Worm (Caenorhabditis elegans) whole organism, late embryonic: Measurements from ENCODE around the gene K06H7.7.

ENCODE experiments used
- T23F11.4 ChIP-seq: fragments of 200-800 bp; sonication (Bioruptor generic); optimal IDR thresholded peaks from 2 replicates; lab custom pipeline; 2018; ENCODE audit warnings: mild to moderate bottlenecking, missing genetic modification characterization, missing compliant biosample characterization
- ama-1 ChIP-seq: fragments of 150-350 bp; optimal IDR thresholded peaks from 2 replicates; lab custom pipeline; 2014
- ceh-48 ChIP-seq: sonication (generic microtip); optimal IDR thresholded peaks from 2 replicates; lab custom pipeline; 2016; ENCODE audit warnings: missing genetic modification characterization, inconsistent platforms, missing compliant biosample characterization
- ceh-9 ChIP-seq: sonication (generic microtip); optimal IDR thresholded peaks from 2 replicates; lab custom pipeline; 2016; ENCODE audit warnings: mild to moderate bottlenecking, missing genetic modification characterization, inconsistent platforms, missing compliant biosample characterization
- nhr-11 ChIP-seq: fragments of 150-350 bp; optimal IDR thresholded peaks from 2 replicates; lab custom pipeline; 2014; ENCODE audit warnings: missing biosample characterization, missing genetic modification characterization
- pag-3 ChIP-seq: sonication (generic microtip); optimal IDR thresholded peaks from 2 replicates; lab custom pipeline; 2016; ENCODE audit warnings: missing compliant biosample characterization, missing genetic modification characterization, borderline replicate concordance
- pha-4 ChIP-seq: fragments of 150-350 bp; optimal IDR thresholded peaks from 2 replicates; lab custom pipeline; 2018; ENCODE audit warnings: missing biosample characterization, missing genetic modification reagents, missing genetic modification characterization
- pqm-1 ChIP-seq: sonication (generic microtip); optimal IDR thresholded peaks from 2 replicates; lab custom pipeline; 2016; ENCODE audit warnings: missing genetic modification characterization, missing compliant biosample characterization
- tbx-2 ChIP-seq: sonication (generic microtip); optimal IDR thresholded peaks from 2 replicates; lab custom pipeline; 2016; ENCODE audit warnings: missing genetic modification characterization, missing compliant biosample characterization
- unc-3 ChIP-seq, 2 experiments: fragments of 200-800 bp in 1 of 2; sonication (Bioruptor generic) in 1 of 2; sonication (generic microtip) in 1 of 2; conservative IDR thresholded peaks in 1 of 2; optimal IDR thresholded peaks in 1 of 2; 2 replicates each; pipeline versions ENCODE4 v1.3.6 to Lab custom; 2016 to 2022; ENCODE audit warnings: missing compliant biosample characterization in 2 of 2, missing genetic modification characterization in 2 of 2, missing genetic modification reagents in 1 of 2

- no peak for TF ChIP-seq ceh-48
- no peak for TF ChIP-seq nhr-11 (tag; lab: Kevin White, UChicago)
- no peak for TF ChIP-seq pha-4
- TF ChIP-seq pag-3, result no peak
- TF ChIP-seq unc-3 (GFP tag; conservative IDR thresholded peaks at IDR 0.05; lab: Robert Waterston, UW), result no peak
- TF ChIP-seq unc-3 (tag; optimal IDR thresholded peaks at IDR 0.05; lab: Kevin White, UChicago), result no peak
- no peak for TF ChIP-seq T23F11.4 (GFP tag; lab: Kevin White, UChicago)
- no peak for TF ChIP-seq ceh-9 (tag; lab: Kevin White, UChicago)
- TF ChIP-seq ama-1 (lab: Kevin White, UChicago), result no peak
- TF ChIP-seq tbx-2 (tag; lab: Kevin White, UChicago), result no peak
- no peak for TF ChIP-seq pqm-1 (tag; lab: Kevin White, UChicago)
Measured at ce11 chrIII:8066989-8067388, 18.3 kb downstream of the K06H7.7 start, which contains the start of gene pros-1.
